Fruit fly (Drosophila melanogaster) whole organism, embryonic: Measurements from ENCODE around the gene CG10750.

Experiments
- CG10209 ChIP-seq: fragments of 200-800 bp; sonication (Bioruptor generic); optimal IDR thresholded peaks from 3 replicates; lab custom pipeline; 2017; ENCODE audit warnings: missing biosample characterization, mild to moderate bottlenecking, missing genetic modification characterization, missing genetic modification reagents
- CG12219 ChIP-seq: fragments of 200-800 bp; sonication (Bioruptor generic); optimal IDR thresholded peaks from 3 replicates; lab custom pipeline; 2018; ENCODE audit warnings: missing biosample characterization, mild to moderate bottlenecking, missing genetic modification characterization
- CG12236 ChIP-seq: fragments of 200-800 bp; sonication (Bioruptor generic); optimal IDR thresholded peaks from 2 replicates; lab custom pipeline; 2016; ENCODE audit warnings: missing biosample characterization, missing genetic modification characterization
- CG12299 ChIP-seq: fragments of 200-800 bp; sonication (Bioruptor generic); optimal IDR thresholded peaks from 2 replicates; lab custom pipeline; 2018; ENCODE audit warnings: missing biosample characterization, mild to moderate bottlenecking, missing genetic modification characterization
- CG13123 ChIP-seq: fragments of 200-800 bp; sonication (Bioruptor generic); optimal IDR thresholded peaks from 2 replicates; lab custom pipeline; 2016; ENCODE audit warnings: missing biosample characterization, missing genetic modification characterization
- CG13775 ChIP-seq: fragments of 200-800 bp; sonication (Bioruptor generic); optimal IDR thresholded peaks from 3 replicates; lab custom pipeline; 2017; ENCODE audit warnings: missing biosample characterization, mild to moderate bottlenecking, missing genetic modification characterization
- CG17328 ChIP-seq: fragments of 200-800 bp; sonication (Bioruptor generic); IDR thresholded peaks from 2 replicates; pipeline ENCODE4 v1.3.6; 2022; ENCODE audit warnings: missing biosample characterization, missing genetic modification characterization
- CG17802 ChIP-seq: fragments of 200-800 bp; sonication (Bioruptor generic); optimal IDR thresholded peaks from 2 replicates; lab custom pipeline; 2018; ENCODE audit warnings: missing biosample characterization, mild to moderate bottlenecking, missing genetic modification characterization, moderate library complexity
- CG18599 ChIP-seq: fragments of 200-800 bp; sonication (Bioruptor generic); optimal IDR thresholded peaks from 3 replicates; lab custom pipeline; 2017; ENCODE audit warnings: missing biosample characterization, missing genetic modification characterization, mild to moderate bottlenecking, moderate library complexity, missing genetic modification reagents
- CG4360 ChIP-seq: fragments of 200-800 bp; sonication (Bioruptor generic); IDR thresholded peaks from 2 replicates; pipeline ENCODE4 v1.3.6; 2022; ENCODE audit warnings: missing biosample characterization, missing genetic modification characterization
- CG4730 ChIP-seq: fragments of 200-800 bp; sonication (Bioruptor generic); IDR thresholded peaks from 2 replicates; pipeline ENCODE4 v1.3.6; 2022; ENCODE audit warnings: missing biosample characterization, missing genetic modification characterization
- CG5180 ChIP-seq: fragments of 200-800 bp; sonication (Bioruptor generic); optimal IDR thresholded peaks from 3 replicates; lab custom pipeline; 2017; ENCODE audit warnings: missing biosample characterization, missing genetic modification characterization, mild to moderate bottlenecking, moderate library complexity, missing genetic modification reagents
- CG5245 ChIP-seq: fragments of 200-800 bp; sonication (Bioruptor generic); optimal IDR thresholded peaks from 3 replicates; lab custom pipeline; 2016; ENCODE audit warnings: missing biosample characterization, missing genetic modification characterization
- CG6654 ChIP-seq: fragments of 200-800 bp; sonication (Bioruptor generic); optimal IDR thresholded peaks from 2 replicates; lab custom pipeline; 2017; ENCODE audit warnings: missing biosample characterization, mild to moderate bottlenecking, missing genetic modification characterization
- CG6689 ChIP-seq: fragments of 200-800 bp; sonication (Bioruptor generic); IDR thresholded peaks from 2 replicates; pipeline ENCODE4 v1.3.6; 2022; ENCODE audit warnings: missing biosample characterization, missing genetic modification characterization
- CG6854 ChIP-seq: fragments of 200-800 bp; sonication (Bioruptor generic); optimal IDR thresholded peaks from 3 replicates; lab custom pipeline; 2017; ENCODE audit warnings: missing biosample characterization, mild to moderate bottlenecking, missing genetic modification characterization
- CG7357 ChIP-seq: fragments of 200-800 bp; sonication (Bioruptor generic); IDR thresholded peaks from 3 replicates; pipeline ENCODE4 v1.3.6; 2022; ENCODE audit warnings: missing biosample characterization, missing genetic modification characterization
- CG7987 ChIP-seq: fragments of 200-800 bp; sonication (Bioruptor generic); optimal IDR thresholded peaks from 2 replicates; lab custom pipeline; 2018; ENCODE audit warnings: missing biosample characterization, mild to moderate bottlenecking, missing genetic modification characterization, moderate library complexity
- CG8281 ChIP-seq: fragments of 200-800 bp; sonication (Bioruptor generic); optimal IDR thresholded peaks from 2 replicates; lab custom pipeline; 2018; ENCODE audit warnings: missing biosample characterization, mild to moderate bottlenecking, missing genetic modification characterization, moderate library complexity
- CG8765 ChIP-seq: fragments of 200-800 bp; sonication (Bioruptor generic); IDR thresholded peaks from 2 replicates; pipeline ENCODE4 v1.3.6; 2022; ENCODE audit warnings: missing biosample characterization, missing genetic modification characterization
- CG9797 ChIP-seq: fragments of 200-800 bp; sonication (Bioruptor generic); optimal IDR thresholded peaks from 3 replicates; lab custom pipeline; 2018; ENCODE audit warnings: missing biosample characterization, mild to moderate bottlenecking, missing genetic modification characterization
- CG9876 ChIP-seq: fragments of 200-800 bp; sonication (Bioruptor generic); optimal IDR thresholded peaks from 2 replicates; lab custom pipeline; 2016; ENCODE audit warnings: missing biosample characterization, missing genetic modification characterization
- D19A ChIP-seq: fragments of 200-800 bp; optimal IDR thresholded peaks from 3 replicates; lab custom pipeline; 2019; ENCODE audit warnings: missing biosample characterization, mild to moderate bottlenecking, missing genetic modification characterization, moderate library complexity
- Dref ChIP-seq: fragments of 200-800 bp; sonication (Bioruptor generic); IDR thresholded peaks from 2 replicates; pipeline ENCODE4 v1.3.6; 2022; ENCODE audit warnings: missing biosample characterization, missing genetic modification characterization
- Fer3 ChIP-seq: fragments of 200-800 bp; sonication (Bioruptor generic); optimal IDR thresholded peaks from 2 replicates; lab custom pipeline; 2018; ENCODE audit warnings: missing biosample characterization, mild to moderate bottlenecking, missing genetic modification characterization, moderate library complexity
- Gug ChIP-seq: fragments of 200-800 bp; sonication (Bioruptor generic); IDR thresholded peaks from 4 replicates; pipeline ENCODE4 v1.3.6; 2022; ENCODE audit warnings: missing biosample characterization, missing genetic modification characterization
- HLHmδ ChIP-seq: fragments of 200-800 bp; sonication (Bioruptor generic); optimal IDR thresholded peaks from 2 replicates; lab custom pipeline; 2018; ENCODE audit warnings: missing biosample characterization, mild to moderate bottlenecking, missing genetic modification characterization, moderate library complexity
- Hmr ChIP-seq: fragments of 200-800 bp; sonication (Bioruptor generic); optimal IDR thresholded peaks from 3 replicates; lab custom pipeline; 2017; ENCODE audit warnings: mild to moderate bottlenecking, missing biosample characterization, missing genetic modification reagents, missing genetic modification characterization
- Lhr ChIP-seq: fragments of 200-800 bp; sonication (Bioruptor generic); optimal IDR thresholded peaks from 3 replicates; lab custom pipeline; 2017; ENCODE audit warnings: mild to moderate bottlenecking, missing biosample characterization, missing genetic modification reagents, missing genetic modification characterization
- Max ChIP-seq: fragments of 200-800 bp; sonication (Bioruptor generic); optimal IDR thresholded peaks from 2 replicates; lab custom pipeline; 2016; ENCODE audit warnings: missing biosample characterization, mild to moderate bottlenecking, missing genetic modification characterization
- Nf-YA ChIP-seq: fragments of 200-800 bp; sonication (Bioruptor generic); IDR thresholded peaks from 2 replicates; pipeline ENCODE4 v1.3.6; 2022; ENCODE audit warnings: missing biosample characterization, missing genetic modification characterization
- Sox100B ChIP-seq: fragments of 200-800 bp; sonication (Bioruptor generic); optimal IDR thresholded peaks from 3 replicates; lab custom pipeline; 2018; ENCODE audit warnings: missing biosample characterization, mild to moderate bottlenecking, missing genetic modification characterization
- Sox102F ChIP-seq: fragments of 200-800 bp; sonication (Bioruptor generic); optimal IDR thresholded peaks from 2 replicates; lab custom pipeline; 2018; ENCODE audit warnings: missing biosample characterization, mild to moderate bottlenecking, missing genetic modification characterization, moderate library complexity
- Ssrp ChIP-seq: fragments of 200-800 bp; sonication (Bioruptor generic); optimal IDR thresholded peaks from 2 replicates; lab custom pipeline; 2018; ENCODE audit warnings: missing biosample characterization, mild to moderate bottlenecking, missing genetic modification characterization, moderate library complexity
- Usf ChIP-seq: fragments of 200-800 bp; sonication (Bioruptor generic); optimal IDR thresholded peaks from 2 replicates; lab custom pipeline; 2017; ENCODE audit warnings: missing genotype, missing biosample characterization, missing genetic modification characterization
- br ChIP-seq: fragments of >200 bp; optimal IDR thresholded peaks from 2 replicates; lab custom pipeline; 2017
- crol ChIP-seq: fragments of 200-800 bp; sonication (Bioruptor generic); IDR thresholded peaks from 2 replicates; pipeline ENCODE4 v1.3.6; 2022; ENCODE audit warnings: missing biosample characterization, missing genetic modification characterization
- dysf ChIP-seq: fragments of 200-800 bp; sonication (Bioruptor generic); IDR thresholded peaks from 3 replicates; pipeline ENCODE4 v1.3.6; 2022; ENCODE audit warnings: missing biosample characterization, missing genetic modification characterization
- fd96Cb ChIP-seq: fragments of 200-800 bp; sonication (Bioruptor generic); optimal IDR thresholded peaks from 2 replicates; lab custom pipeline; 2018; ENCODE audit warnings: missing biosample characterization, mild to moderate bottlenecking, missing genetic modification characterization, moderate library complexity
- gt ChIP-seq: fragments of 200-800 bp; sonication (Bioruptor generic); IDR thresholded peaks from 2 replicates; pipeline ENCODE4 v1.3.6; 2022; ENCODE audit warnings: missing biosample characterization, missing genetic modification characterization
- jigr1 ChIP-seq: fragments of 200-800 bp; sonication (Bioruptor generic); IDR thresholded peaks from 3 replicates; pipeline ENCODE4 v1.3.6; 2022; ENCODE audit warnings: missing biosample characterization, missing genetic modification characterization
- kay ChIP-seq: fragments of 200-800 bp; sonication (Bioruptor generic); optimal IDR thresholded peaks from 2 replicates; lab custom pipeline; 2016; ENCODE audit warnings: missing biosample characterization, missing genetic modification characterization
- klu ChIP-seq: fragments of 200-800 bp; sonication (Bioruptor generic); IDR thresholded peaks from 2 replicates; pipeline ENCODE4 v1.3.6; 2022; ENCODE audit warnings: missing biosample characterization, missing genetic modification characterization
- maf-S ChIP-seq: fragments of 200-800 bp; sonication (Bioruptor generic); optimal IDR thresholded peaks from 2 replicates; lab custom pipeline; 2016; ENCODE audit warnings: missing biosample characterization, missing genetic modification characterization
- pzg ChIP-seq: fragments of 200-800 bp; sonication (Bioruptor generic); optimal IDR thresholded peaks from 3 replicates; lab custom pipeline; 2018; ENCODE audit warnings: missing biosample characterization, mild to moderate bottlenecking, missing genetic modification characterization, moderate library complexity
- ro ChIP-seq: fragments of 200-800 bp; sonication (Bioruptor generic); IDR thresholded peaks from 2 replicates; pipeline ENCODE4 v1.3.6; 2022; ENCODE audit warnings: missing biosample characterization, missing genetic modification characterization
- shn ChIP-seq: fragments of 200-800 bp; sonication (Bioruptor generic); optimal IDR thresholded peaks from 3 replicates; lab custom pipeline; 2016; ENCODE audit warnings: missing biosample characterization, missing genetic modification characterization
- slp2 ChIP-seq: fragments of 200-800 bp; sonication (Bioruptor generic); optimal IDR thresholded peaks from 2 replicates; lab custom pipeline; 2016; ENCODE audit warnings: missing biosample characterization, missing genetic modification characterization
- tup ChIP-seq: fragments of 200-800 bp; sonication (Bioruptor generic); optimal IDR thresholded peaks from 2 replicates; lab custom pipeline; 2016; ENCODE audit warnings: missing biosample characterization, mild to moderate bottlenecking, missing genetic modification characterization, moderate library complexity
- unc-4 ChIP-seq: fragments of 200-800 bp; sonication (Bioruptor generic); IDR thresholded peaks from 2 replicates; pipeline ENCODE4 v1.3.6; 2022; ENCODE audit warnings: missing biosample characterization, missing genetic modification characterization; ENCODE audit not compliant: partially characterized antibody
- yki ChIP-seq: fragments of >200 bp; optimal IDR thresholded peaks from 3 replicates; lab custom pipeline; 2018
- zfh1 ChIP-seq: fragments of 200-800 bp; sonication (Bioruptor generic); IDR thresholded peaks from 3 replicates; pipeline ENCODE4 v1.3.6; 2022; ENCODE audit warnings: missing biosample characterization, missing genetic modification characterization

Gene CG10750

DNA sequence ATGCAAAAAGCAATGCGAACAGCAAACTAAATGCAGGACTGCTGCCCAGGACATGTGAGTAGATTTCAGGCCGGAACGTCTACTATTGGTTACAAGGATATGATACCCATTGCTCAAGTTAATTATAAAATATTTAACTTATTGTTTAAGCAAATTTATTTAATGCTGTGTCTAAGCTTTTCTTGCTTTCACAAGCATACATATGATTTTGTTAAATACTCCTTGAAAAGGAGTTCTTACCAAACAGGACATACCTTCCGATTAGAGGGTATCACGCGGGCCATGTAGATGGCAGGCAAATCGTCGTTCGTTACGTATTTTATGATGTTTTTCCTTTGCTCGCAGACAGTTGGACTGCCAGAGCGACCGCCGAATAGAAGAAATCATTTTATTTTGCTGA lies 14.5 kb upstream of the CG10750 start (continued):
- TF ChIP-seq CG4730 (GFP tag; lab: Robert Waterston, UW) = no peak
- TF ChIP-seq CG4360 = 0 out of 2 replicates have a peak, but pooled peaks have one; percentile 16
- TF ChIP-seq D19A (tag; lab: Kevin White, UChicago) = peak; percentile 19
- TF ChIP-seq ro (GFP tag; lab: Robert Waterston, UW) = no peak
- TF ChIP-seq CG17328 (GFP tag; lab: Robert Waterston, UW) = 0 out of 2 replicates have a peak, but pooled peaks have one; percentile 27
- no peak for TF ChIP-seq CG12236 (GFP tag; lab: Kevin White, UChicago)
- TF ChIP-seq dysf (GFP tag; lab: Robert Waterston, UW) = peak; percentile 21; the same call in 1 of the 3 replicates
- TF ChIP-seq CG7987 (GFP tag; lab: Kevin White, UChicago) = no peak
- TF ChIP-seq br (lab: Kevin White, UChicago) = no peak
- TF ChIP-seq slp2 (GFP tag; lab: Kevin White, UChicago) = no peak
- TF ChIP-seq zfh1 (GFP tag; lab: Robert Waterston, UW) = peak; percentile 72
- TF ChIP-seq Sox102F (GFP tag; lab: Kevin White, UChicago) = peak; percentile 42
- no peak for TF ChIP-seq maf-S (GFP tag; lab: Kevin White, UChicago)
- no peak for TF ChIP-seq Usf (GFP tag; lab: Kevin White, UChicago)
- TF ChIP-seq CG6689 (GFP tag; lab: Robert Waterston, UW) = no peak
- TF ChIP-seq Sox100B (GFP tag; lab: Kevin White, UChicago) = peak; percentile 15
- no peak for TF ChIP-seq jigr1 (GFP tag; lab: Robert Waterston, UW)
- no peak for TF ChIP-seq CG17802 (tag; lab: Kevin White, UChicago)
- TF ChIP-seq shn = no peak
- TF ChIP-seq CG6854 = no peak
- no peak for TF ChIP-seq Dref (GFP tag; lab: Robert Waterston, UW)
- peak; percentile 2 for TF ChIP-seq Max (GFP tag; lab: Kevin White, UChicago)
- peak; percentile 50 for TF ChIP-seq CG13775 (GFP tag; lab: Kevin White, UChicago)
- TF ChIP-seq Ssrp (tag; lab: Kevin White, UChicago) = no peak
- peak; percentile 75 for TF ChIP-seq CG18599 (GFP tag; lab: Kevin White, UChicago)
- peak; percentile 34 for TF ChIP-seq fd96Cb
- peak; percentile 59 for TF ChIP-seq Hmr
- peak; percentile 68; the same call in 1 of the 2 replicates for TF ChIP-seq CG8765 (GFP tag; lab: Robert Waterston, UW)
- TF ChIP-seq CG9797 (GFP tag; lab: Kevin White, UChicago) = no peak
- TF ChIP-seq HLHmδ (GFP tag; lab: Kevin White, UChicago) = no peak
- TF ChIP-seq CG12299 = no peak
- TF ChIP-seq gt (GFP tag; lab: Robert Waterston, UW) = no peak
- no peak for TF ChIP-seq Nf-YA (GFP tag; lab: Robert Waterston, UW)
- TF ChIP-seq tup (GFP tag; lab: Kevin White, UChicago) = no peak
- no peak for TF ChIP-seq CG9876
- no peak for TF ChIP-seq CG8281 (tag; lab: Kevin White, UChicago)
- TF ChIP-seq pzg = no peak
- TF ChIP-seq CG6654 = no peak
- no peak for TF ChIP-seq klu (GFP tag; lab: Robert Waterston, UW)
- TF ChIP-seq CG7357 (GFP tag; lab: Robert Waterston, UW) = no peak
- TF ChIP-seq yki = no peak
- TF ChIP-seq CG13123 = no peak
- TF ChIP-seq Gug (GFP tag; lab: Robert Waterston, UW) = 0 out of 4 replicates have a peak, but pooled peaks have one; percentile 16
- TF ChIP-seq CG5180 = no peak
- no peak for TF ChIP-seq CG12219 (GFP tag; lab: Kevin White, UChicago)
- TF ChIP-seq unc-4 (GFP tag; lab: Robert Waterston, UW) = no peak
- peak; percentile 49 for TF ChIP-seq CG10209
- TF ChIP-seq crol (GFP tag; lab: Robert Waterston, UW) = no peak
- TF ChIP-seq Fer3 (tag; lab: Kevin White, UChicago) = peak; percentile 39
- no peak for TF ChIP-seq kay (GFP tag; lab: Kevin White, UChicago)
- no peak for TF ChIP-seq Lhr (GFP tag; lab: Kevin White, UChicago)
- TF ChIP-seq CG5245 (GFP tag; lab: Kevin White, UChicago) = peak; percentile 32
